Fruit fly (Drosophila melanogaster) whole organism, embryonic: ENCODE data around the gene dib.

ENCODE experiments used
- Atf3 ChIP-seq: fragments of 200-800 bp; sonication (Bioruptor generic); optimal IDR thresholded peaks from 3 replicates; lab custom pipeline; 2016; ENCODE audit warnings: missing biosample characterization, missing genetic modification characterization
- Bteb2 ChIP-seq: fragments of 200-800 bp; sonication (Bioruptor generic); optimal IDR thresholded peaks from 2 replicates; lab custom pipeline; 2016; ENCODE audit warnings: missing biosample characterization, missing genetic modification characterization
- CG10565 ChIP-seq: fragments of 200-800 bp; sonication (Bioruptor generic); optimal IDR thresholded peaks from 3 replicates; lab custom pipeline; 2016; ENCODE audit warnings: missing biosample characterization, mild to moderate bottlenecking, missing genetic modification characterization
- CG12071 ChIP-seq: fragments of 200-800 bp; sonication (Bioruptor generic); optimal IDR thresholded peaks from 3 replicates; lab custom pipeline; 2018; ENCODE audit warnings: missing biosample characterization, mild to moderate bottlenecking, missing genetic modification characterization
- CG13123 ChIP-seq: fragments of 200-800 bp; sonication (Bioruptor generic); optimal IDR thresholded peaks from 2 replicates; lab custom pipeline; 2016; ENCODE audit warnings: missing biosample characterization, missing genetic modification characterization
- CG14667 ChIP-seq: fragments of 200-800 bp; sonication (Bioruptor generic); IDR thresholded peaks from 2 replicates; pipeline ENCODE4 v1.3.6; 2022; ENCODE audit warnings: missing biosample characterization, missing genetic modification characterization
- CG1647 ChIP-seq: fragments of 200-800 bp; sonication (Bioruptor generic); optimal IDR thresholded peaks from 3 replicates; lab custom pipeline; 2016; ENCODE audit warnings: missing biosample characterization, missing genetic modification characterization
- CG17186 ChIP-seq: fragments of 200-800 bp; sonication (Bioruptor generic); optimal IDR thresholded peaks from 3 replicates; lab custom pipeline; 2017; ENCODE audit warnings: missing biosample characterization, missing genetic modification reagents, missing genetic modification characterization
- CG17385 ChIP-seq: fragments of 200-800 bp; sonication (Bioruptor generic); optimal IDR thresholded peaks from 3 replicates; lab custom pipeline; 2018; ENCODE audit warnings: missing biosample characterization, mild to moderate bottlenecking, missing genetic modification characterization
- CG17568 ChIP-seq: fragments of 200-800 bp; sonication (Bioruptor generic); optimal IDR thresholded peaks from 2 replicates; lab custom pipeline; 2018; ENCODE audit warnings: missing biosample characterization, mild to moderate bottlenecking, missing genetic modification characterization, moderate library complexity
- CG30020 ChIP-seq: fragments of 200-800 bp; optimal IDR thresholded peaks from 2 replicates; lab custom pipeline; 2019; ENCODE audit warnings: missing biosample characterization, mild to moderate bottlenecking, missing genetic modification characterization, moderate library complexity
- CG31224 ChIP-seq: fragments of 200-800 bp; sonication (Bioruptor generic); IDR thresholded peaks from 2 replicates; pipeline ENCODE4 v1.3.6; 2022; ENCODE audit warnings: missing biosample characterization, missing genetic modification characterization
- CG6689 ChIP-seq: fragments of 200-800 bp; sonication (Bioruptor generic); IDR thresholded peaks from 2 replicates; pipeline ENCODE4 v1.3.6; 2022; ENCODE audit warnings: missing biosample characterization, missing genetic modification characterization
- CG7372 ChIP-seq: fragments of 200-800 bp; sonication (Bioruptor generic); IDR thresholded peaks from 2 replicates; pipeline ENCODE4 v1.3.6; 2022; ENCODE audit warnings: missing biosample characterization, missing genetic modification characterization
- CG7987 ChIP-seq: fragments of 200-800 bp; sonication (Bioruptor generic); optimal IDR thresholded peaks from 2 replicates; lab custom pipeline; 2018; ENCODE audit warnings: missing biosample characterization, mild to moderate bottlenecking, missing genetic modification characterization, moderate library complexity
- CG9727 ChIP-seq: fragments of 200-800 bp; sonication (Bioruptor generic); optimal IDR thresholded peaks from 3 replicates; lab custom pipeline; 2017; ENCODE audit warnings: missing biosample characterization, mild to moderate bottlenecking, missing genetic modification characterization
- CG9876 ChIP-seq: fragments of 200-800 bp; sonication (Bioruptor generic); optimal IDR thresholded peaks from 2 replicates; lab custom pipeline; 2016; ENCODE audit warnings: missing biosample characterization, missing genetic modification characterization
- Deaf1 ChIP-seq: fragments of 200-800 bp; optimal IDR thresholded peaks from 3 replicates; lab custom pipeline; 2019; ENCODE audit warnings: missing biosample characterization, mild to moderate bottlenecking, missing genetic modification characterization, moderate library complexity
- Fer2 ChIP-seq: fragments of 200-800 bp; sonication (Bioruptor generic); optimal IDR thresholded peaks from 2 replicates; lab custom pipeline; 2018; ENCODE audit warnings: missing biosample characterization, mild to moderate bottlenecking, missing genetic modification characterization, moderate library complexity
- H15 ChIP-seq: fragments of 200-800 bp; sonication (Bioruptor generic); IDR thresholded peaks from 3 replicates; pipeline ENCODE4 v1.3.6; 2022; ENCODE audit warnings: missing biosample characterization, missing genetic modification characterization
- Lim3 ChIP-seq: fragments of 200-800 bp; sonication (Bioruptor generic); IDR thresholded peaks from 2 replicates; pipeline ENCODE4 v1.3.6; 2022; ENCODE audit warnings: missing biosample characterization, missing genetic modification characterization
- Oli ChIP-seq: fragments of 200-800 bp; sonication (Bioruptor generic); optimal IDR thresholded peaks from 2 replicates; lab custom pipeline; 2018; ENCODE audit warnings: missing biosample characterization, mild to moderate bottlenecking, missing genetic modification characterization, moderate library complexity
- Ptx1 ChIP-seq: fragments of 200-800 bp; sonication (Bioruptor generic); IDR thresholded peaks from 2 replicates; pipeline ENCODE4 v1.3.6; 2022; ENCODE audit warnings: missing biosample characterization, missing genetic modification characterization
- Rx ChIP-seq: fragments of 200-800 bp; sonication (Bioruptor generic); IDR thresholded peaks from 2 replicates; pipeline ENCODE4 v1.3.6; 2022; ENCODE audit warnings: missing biosample characterization, missing genetic modification characterization
- Sin3A ChIP-seq: fragments of >200 bp; optimal IDR thresholded peaks from 2 replicates; lab custom pipeline; 2018
- Six4 ChIP-seq: fragments of 200-800 bp; sonication (Bioruptor generic); optimal IDR thresholded peaks from 2 replicates; lab custom pipeline; 2016; ENCODE audit warnings: missing biosample characterization, missing genetic modification characterization
- Ssrp ChIP-seq: fragments of 200-800 bp; sonication (Bioruptor generic); optimal IDR thresholded peaks from 2 replicates; lab custom pipeline; 2018; ENCODE audit warnings: missing biosample characterization, mild to moderate bottlenecking, missing genetic modification characterization, moderate library complexity
- bowl ChIP-seq: fragments of 200-800 bp; sonication (Bioruptor generic); IDR thresholded peaks from 2 replicates; pipeline ENCODE4 v1.3.6; 2022; ENCODE audit warnings: missing biosample characterization, missing genetic modification characterization
- chm ChIP-seq: fragments of 200-800 bp; sonication (Bioruptor generic); IDR thresholded peaks from 2 replicates; pipeline ENCODE4 v1.3.6; 2022; ENCODE audit warnings: missing biosample characterization, missing genetic modification characterization
- danr ChIP-seq: fragments of 200-800 bp; sonication (Bioruptor generic); IDR thresholded peaks from 2 replicates; pipeline ENCODE4 v1.3.6; 2022; ENCODE audit warnings: missing biosample characterization, missing genetic modification characterization
- dimm ChIP-seq: fragments of 200-800 bp; sonication (Bioruptor generic); IDR thresholded peaks from 2 replicates; pipeline ENCODE4 v1.3.6; 2022; ENCODE audit warnings: missing biosample characterization, missing genetic modification characterization
- dmrt99B ChIP-seq: fragments of 200-800 bp; sonication (Bioruptor generic); optimal IDR thresholded peaks from 2 replicates; lab custom pipeline; 2018; ENCODE audit warnings: missing biosample characterization, mild to moderate bottlenecking, missing genetic modification characterization, moderate library complexity
- gro ChIP-seq: fragments of 200-800 bp; sonication (Bioruptor generic); optimal IDR thresholded peaks from 2 replicates; lab custom pipeline; 2016; ENCODE audit warnings: missing biosample characterization, missing genetic modification characterization
- her ChIP-seq: fragments of 200-800 bp; sonication (Bioruptor generic); optimal IDR thresholded peaks from 2 replicates; lab custom pipeline; 2016; ENCODE audit warnings: missing biosample characterization, missing genetic modification characterization
- hkb ChIP-seq, 2 experiments: fragments of 200-800 bp in 1 of 2; fragments of >200 bp in 1 of 2; sonication (Bioruptor generic) in 1 of 2; IDR thresholded peaks in 1 of 2; optimal IDR thresholded peaks in 1 of 2; 2 replicates each; pipeline versions ENCODE4 v1.3.6 to Lab custom; 2017 to 2022; ENCODE audit warnings: missing biosample characterization in 1 of 2, missing genetic modification characterization in 1 of 2
- insv ChIP-seq, 2 experiments: fragments of 200-800 bp; sonication (Bioruptor generic); optimal IDR thresholded peaks; 3 replicates each; lab custom pipeline; 2016 to 2018; ENCODE audit warnings: missing biosample characterization in 2 of 2, missing genetic modification characterization in 2 of 2
- kni ChIP-seq: fragments of 200-800 bp; sonication (Bioruptor generic); optimal IDR thresholded peaks from 3 replicates; lab custom pipeline; 2017; ENCODE audit warnings: mild to moderate bottlenecking, missing biosample characterization, missing genetic modification reagents, missing genetic modification characterization
- maf-S ChIP-seq: fragments of 200-800 bp; sonication (Bioruptor generic); optimal IDR thresholded peaks from 2 replicates; lab custom pipeline; 2016; ENCODE audit warnings: missing biosample characterization, missing genetic modification characterization
- onecut ChIP-seq: fragments of 200-800 bp; sonication (Bioruptor generic); IDR thresholded peaks from 2 replicates; pipeline ENCODE4 v1.3.6; 2022; ENCODE audit warnings: missing biosample characterization, missing genetic modification characterization
- p53 ChIP-seq: fragments of 200-800 bp; sonication (Bioruptor generic); optimal IDR thresholded peaks from 2 replicates; lab custom pipeline; 2016; ENCODE audit warnings: missing biosample characterization, missing genetic modification characterization
- pho ChIP-seq: fragments of 200-800 bp; sonication (Bioruptor generic); optimal IDR thresholded peaks from 2 replicates; lab custom pipeline; 2016; ENCODE audit warnings: missing biosample characterization, missing genetic modification characterization
- pnt ChIP-seq: fragments of 200-800 bp; sonication (Bioruptor generic); optimal IDR thresholded peaks from 3 replicates; lab custom pipeline; 2016; ENCODE audit warnings: missing biosample characterization, missing genetic modification characterization
- repo ChIP-seq: fragments of 200-800 bp; sonication (Bioruptor generic); optimal IDR thresholded peaks from 2 replicates; lab custom pipeline; 2016; ENCODE audit warnings: missing biosample characterization, missing genetic modification characterization
- ro ChIP-seq: fragments of 200-800 bp; sonication (Bioruptor generic); IDR thresholded peaks from 2 replicates; pipeline ENCODE4 v1.3.6; 2022; ENCODE audit warnings: missing biosample characterization, missing genetic modification characterization
- salm ChIP-seq: fragments of 200-800 bp; sonication (Bioruptor generic); optimal IDR thresholded peaks from 2 replicates; lab custom pipeline; 2018; ENCODE audit warnings: missing biosample characterization, mild to moderate bottlenecking, missing genetic modification characterization
- sens ChIP-seq: fragments of 200-800 bp; sonication (Bioruptor generic); peaks from one replicate; lab custom pipeline; 2016; ENCODE audit warnings: missing biosample characterization, missing genetic modification characterization
- sens-2 ChIP-seq: fragments of 200-800 bp; sonication (Bioruptor generic); IDR thresholded peaks from 2 replicates; pipeline ENCODE4 v1.3.6; 2022; ENCODE audit warnings: missing biosample characterization, missing genetic modification characterization
- sisA ChIP-seq: fragments of 200-800 bp; sonication (Bioruptor generic); IDR thresholded peaks from 2 replicates; pipeline ENCODE4 v1.3.6; 2022; ENCODE audit warnings: missing biosample characterization, missing genetic modification characterization
- trem ChIP-seq: fragments of 200-800 bp; optimal IDR thresholded peaks from 3 replicates; lab custom pipeline; 2019; ENCODE audit warnings: missing biosample characterization, mild to moderate bottlenecking, missing genetic modification characterization, moderate library complexity
- z ChIP-seq: fragments of 200-800 bp; sonication (Bioruptor generic); IDR thresholded peaks from 3 replicates; pipeline ENCODE4 v1.3.6; 2022; ENCODE audit warnings: missing biosample characterization, missing genetic modification characterization
- zfh2 ChIP-seq: fragments of 200-800 bp; sonication (Bioruptor generic); optimal IDR thresholded peaks from 2 replicates; lab custom pipeline; 2016; ENCODE audit warnings: missing biosample characterization, missing genetic modification characterization

Gene dib

dm6 chr3L:4108844-4109494 lies 46.9 kb downstream of the dib start (continued):
- TF ChIP-seq CG10565 (peak; percentile 2), Rx (GFP tag; lab: Robert Waterston, UW) (no peak), Lim3 (GFP tag; lab: Robert Waterston, UW) (no peak; the same call in 1 of the 2 replicates), hkb (optimal IDR thresholded peaks at IDR 0.05; lab: Kevin White, UChicago) (no peak), hkb (GFP tag; IDR thresholded peaks at IDR 0.05; lab: Robert Waterston, UW) (peak; percentile 65), repo (GFP tag; lab: Kevin White, UChicago) (peak; percentile 33), z (GFP tag; lab: Robert Waterston, UW) (no peak), Sin3A (no peak), pho (GFP tag; lab: Kevin White, UChicago) (no peak), p53 (GFP tag; lab: Kevin White, UChicago) (no peak), trem (tag; lab: Kevin White, UChicago) (peak; percentile 62), Fer2 (peak; percentile 30), Ssrp (tag; lab: Kevin White, UChicago) (peak; percentile 70), CG17568 (GFP tag; lab: Kevin White, UChicago) (peak; percentile 68), Atf3 (GFP tag; lab: Kevin White, UChicago) (peak; percentile 22), sens-2 (GFP tag; lab: Robert Waterston, UW) (no peak), onecut (GFP tag; lab: Robert Waterston, UW) (peak; percentile 39; the same call in 1 of the 2 replicates), CG17385 (peak; percentile 68), ro (GFP tag; lab: Robert Waterston, UW) (peak; percentile 32; the same call in 1 of the 2 replicates), Ptx1 (GFP tag; lab: Robert Waterston, UW) (peak; percentile 74), salm (tag; lab: Kevin White, UChicago) (peak; percentile 46), Deaf1 (tag; lab: Kevin White, UChicago) (peak; percentile 40), maf-S (peak; percentile 35), CG12071 (GFP tag; lab: Kevin White, UChicago) (peak; percentile 30), Oli (tag; lab: Kevin White, UChicago) (peak; percentile 83), CG7987 (no peak), pnt (GFP tag; lab: Kevin White, UChicago) (peak; percentile 20), Bteb2 (GFP tag; lab: Kevin White, UChicago) (peak; percentile 63), CG6689 (GFP tag; lab: Robert Waterston, UW) (peak; percentile 57; the same call in 1 of the 2 replicates), dimm (GFP tag; lab: Robert Waterston, UW) (0 out of 2 replicates have a peak, but pooled peaks have one; percentile 3), CG9876 (GFP tag; lab: Kevin White, UChicago) (peak; percentile 18), chm (GFP tag; lab: Robert Waterston, UW) (no peak), sisA (GFP tag; lab: Robert Waterston, UW) (peak; percentile 58), CG31224 (GFP tag; lab: Robert Waterston, UW) (no peak), CG13123 (GFP tag; lab: Kevin White, UChicago) (peak; percentile 50), insv (GFP tag; optimal IDR thresholded peaks at IDR 0.05; lab: Kevin White, UChicago) (peak in 1 of 2 experiments; percentile 26), CG14667 (GFP tag; lab: Robert Waterston, UW) (peak; percentile 38; the same call in 1 of the 2 replicates), dmrt99B (tag; lab: Kevin White, UChicago) (peak; percentile 90), Six4 (GFP tag; lab: Kevin White, UChicago) (peak; percentile 9), CG30020 (tag; lab: Kevin White, UChicago) (peak; percentile 32), danr (GFP tag; lab: Robert Waterston, UW) (peak; percentile 69; the same call in 1 of the 2 replicates), CG1647 (GFP tag; lab: Kevin White, UChicago) (peak; percentile 64), gro (GFP tag; lab: Kevin White, UChicago) (peak; percentile 32), zfh2 (GFP tag; lab: Kevin White, UChicago) (peak; percentile 31), CG7372 (GFP tag; lab: Robert Waterston, UW) (0 out of 2 replicates have a peak, but pooled peaks have one; percentile 37), her (GFP tag; lab: Kevin White, UChicago) (peak; percentile 18), CG17186 (GFP tag; lab: Kevin White, UChicago) (peak; percentile 42), kni (GFP tag; lab: Kevin White, UChicago) (no peak), H15 (0 out of 3 replicates have a peak, but pooled peaks have one; percentile 28), bowl (peak; percentile 47; the same call in 1 of the 2 replicates), sens (peak; percentile 97), CG9727 (GFP tag; lab: Kevin White, UChicago) (peak; percentile 80)
